Fruit fly (Drosophila melanogaster) whole organism, embryonic: Measurements from ENCODE around the gene Cp7Fa.

ENCODE experiments used
- ATbp ChIP-seq: fragments of 200-800 bp; sonication (Bioruptor generic); optimal IDR thresholded peaks from 2 replicates; lab custom pipeline; 2017; ENCODE audit warnings: missing biosample characterization, mild to moderate bottlenecking, missing genetic modification characterization, missing genetic modification reagents
- Abd-B ChIP-seq: fragments of 200-800 bp; sonication (Bioruptor generic); optimal IDR thresholded peaks from 2 replicates; lab custom pipeline; 2018; ENCODE audit warnings: missing biosample characterization, mild to moderate bottlenecking, missing genetic modification characterization, moderate library complexity
- Antp ChIP-seq: fragments of 200-800 bp; sonication (Bioruptor generic); optimal IDR thresholded peaks from 3 replicates; lab custom pipeline; 2016; ENCODE audit warnings: missing biosample characterization, missing genetic modification characterization
- B-H2 ChIP-seq: fragments of 200-800 bp; sonication (Bioruptor generic); optimal IDR thresholded peaks from 2 replicates; lab custom pipeline; 2018; ENCODE audit warnings: missing biosample characterization, mild to moderate bottlenecking, missing genetic modification characterization
- CG1024 ChIP-seq: fragments of 200-800 bp; sonication (Bioruptor generic); IDR thresholded peaks from 2 replicates; pipeline ENCODE4 v1.3.6; 2022; ENCODE audit warnings: missing biosample characterization, missing genetic modification characterization
- CG10321 ChIP-seq: fragments of 200-800 bp; sonication (Bioruptor generic); IDR thresholded peaks from 2 replicates; pipeline ENCODE4 v1.3.6; 2022; ENCODE audit warnings: missing biosample characterization, missing genetic modification characterization
- CG12071 ChIP-seq: fragments of 200-800 bp; sonication (Bioruptor generic); optimal IDR thresholded peaks from 3 replicates; lab custom pipeline; 2018; ENCODE audit warnings: missing biosample characterization, mild to moderate bottlenecking, missing genetic modification characterization
- CG1233 ChIP-seq: fragments of 200-800 bp; sonication (Bioruptor generic); optimal IDR thresholded peaks from 4 replicates; lab custom pipeline; 2018; ENCODE audit warnings: missing biosample characterization, mild to moderate bottlenecking, missing genetic modification characterization
- CG12942 ChIP-seq: fragments of 200-800 bp; sonication (Bioruptor generic); optimal IDR thresholded peaks from 3 replicates; lab custom pipeline; 2016; ENCODE audit warnings: missing biosample characterization, missing genetic modification characterization
- CG13287 ChIP-seq: fragments of 200-800 bp; sonication (Bioruptor generic); IDR thresholded peaks from 2 replicates; pipeline ENCODE4 v1.3.6; 2022; ENCODE audit warnings: missing biosample characterization, missing genetic modification characterization; ENCODE audit not compliant: partially characterized antibody
- CG13296 ChIP-seq: fragments of 200-800 bp; sonication (Bioruptor generic); optimal IDR thresholded peaks from 3 replicates; lab custom pipeline; 2018; ENCODE audit warnings: missing biosample characterization, mild to moderate bottlenecking, missing genetic modification characterization
- CG14710 ChIP-seq: fragments of 200-800 bp; sonication (Bioruptor generic); optimal IDR thresholded peaks from 3 replicates; lab custom pipeline; 2019; ENCODE audit warnings: missing biosample characterization, mild to moderate bottlenecking, missing genetic modification characterization, moderate library complexity
- CG17829 ChIP-seq: fragments of 200-800 bp; optimal IDR thresholded peaks from 2 replicates; lab custom pipeline; 2019; ENCODE audit warnings: missing biosample characterization, mild to moderate bottlenecking, missing genetic modification characterization, moderate library complexity
- CG2116 ChIP-seq: fragments of 200-800 bp; sonication (Bioruptor generic); optimal IDR thresholded peaks from 3 replicates; lab custom pipeline; 2018; ENCODE audit warnings: missing biosample characterization, mild to moderate bottlenecking, missing genetic modification characterization
- CG34376 ChIP-seq: fragments of 200-800 bp; sonication (Bioruptor generic); optimal IDR thresholded peaks from 2 replicates; lab custom pipeline; 2018; ENCODE audit warnings: missing biosample characterization, mild to moderate bottlenecking, missing genetic modification characterization
- CG4360 ChIP-seq: fragments of 200-800 bp; sonication (Bioruptor generic); IDR thresholded peaks from 2 replicates; pipeline ENCODE4 v1.3.6; 2022; ENCODE audit warnings: missing biosample characterization, missing genetic modification characterization
- CG4424 ChIP-seq: fragments of 200-800 bp; sonication (Bioruptor generic); optimal IDR thresholded peaks from 3 replicates; lab custom pipeline; 2016; ENCODE audit warnings: missing biosample characterization, missing genetic modification characterization
- CG8281 ChIP-seq: fragments of 200-800 bp; sonication (Bioruptor generic); optimal IDR thresholded peaks from 2 replicates; lab custom pipeline; 2018; ENCODE audit warnings: missing biosample characterization, mild to moderate bottlenecking, missing genetic modification characterization, moderate library complexity
- CG8359 ChIP-seq: fragments of 200-800 bp; sonication (Bioruptor generic); optimal IDR thresholded peaks from 2 replicates; lab custom pipeline; 2017; ENCODE audit warnings: missing biosample characterization, mild to moderate bottlenecking, missing genetic modification characterization, borderline replicate concordance
- CG9876 ChIP-seq: fragments of 200-800 bp; sonication (Bioruptor generic); optimal IDR thresholded peaks from 2 replicates; lab custom pipeline; 2016; ENCODE audit warnings: missing biosample characterization, missing genetic modification characterization
- Dbx ChIP-seq: fragments of 200-800 bp; sonication (Bioruptor generic); IDR thresholded peaks from 3 replicates; pipeline ENCODE4 v1.3.6; 2022; ENCODE audit warnings: missing biosample characterization, missing genetic modification characterization
- HHEX ChIP-seq: fragments of 200-800 bp; sonication (Bioruptor generic); optimal IDR thresholded peaks from 3 replicates; lab custom pipeline; 2017; ENCODE audit warnings: missing biosample characterization, mild to moderate bottlenecking, missing genetic modification characterization, missing genetic modification reagents
- Lhr ChIP-seq: fragments of 200-800 bp; sonication (Bioruptor generic); optimal IDR thresholded peaks from 3 replicates; lab custom pipeline; 2017; ENCODE audit warnings: mild to moderate bottlenecking, missing biosample characterization, missing genetic modification reagents, missing genetic modification characterization
- MESR4 ChIP-seq: fragments of 200-800 bp; sonication (Bioruptor generic); optimal IDR thresholded peaks from 2 replicates; lab custom pipeline; 2018; ENCODE audit warnings: missing biosample characterization, mild to moderate bottlenecking, missing genetic modification characterization, moderate library complexity
- NFAT ChIP-seq: fragments of 200-800 bp; sonication (Bioruptor generic); IDR thresholded peaks from 2 replicates; pipeline ENCODE4 v1.3.6; 2022; ENCODE audit warnings: missing biosample characterization, missing genetic modification characterization
- Opbp ChIP-seq: fragments of 200-800 bp; sonication (Bioruptor generic); IDR thresholded peaks from 3 replicates; pipeline ENCODE4 v1.3.6; 2022; ENCODE audit warnings: missing biosample characterization, missing genetic modification characterization; ENCODE audit not compliant: partially characterized antibody
- Ptx1 ChIP-seq: fragments of 200-800 bp; sonication (Bioruptor generic); IDR thresholded peaks from 2 replicates; pipeline ENCODE4 v1.3.6; 2022; ENCODE audit warnings: missing biosample characterization, missing genetic modification characterization
- Rx ChIP-seq: fragments of 200-800 bp; sonication (Bioruptor generic); IDR thresholded peaks from 2 replicates; pipeline ENCODE4 v1.3.6; 2022; ENCODE audit warnings: missing biosample characterization, missing genetic modification characterization
- Sry-δ ChIP-seq: fragments of 200-800 bp; sonication (Bioruptor generic); optimal IDR thresholded peaks from 2 replicates; lab custom pipeline; 2016; ENCODE audit warnings: missing biosample characterization, missing genetic modification characterization
- Trl ChIP-seq, 3 experiments: fragments of >200 bp in 2 of 3; fragments of 200-800 bp in 1 of 3; sonication (Bioruptor generic) in 1 of 3; optimal IDR thresholded peaks; 2 replicates in 1 of 3; 3 replicates in 2 of 3; lab custom pipeline; 2016 to 2017; ENCODE audit warnings: missing biosample characterization in 1 of 3, missing genetic modification characterization in 1 of 3
- YL-1 ChIP-seq: fragments of 200-800 bp; sonication (Bioruptor generic); optimal IDR thresholded peaks from 3 replicates; lab custom pipeline; 2017; ENCODE audit warnings: missing biosample characterization, mild to moderate bottlenecking, missing genetic modification characterization
- bigmax ChIP-seq: fragments of 200-800 bp; sonication (Bioruptor generic); optimal IDR thresholded peaks from 2 replicates; lab custom pipeline; 2018; ENCODE audit warnings: missing biosample characterization, mild to moderate bottlenecking, missing genetic modification characterization
- chm ChIP-seq: fragments of 200-800 bp; sonication (Bioruptor generic); IDR thresholded peaks from 2 replicates; pipeline ENCODE4 v1.3.6; 2022; ENCODE audit warnings: missing biosample characterization, missing genetic modification characterization
- dan ChIP-seq: fragments of 200-800 bp; sonication (Bioruptor generic); IDR thresholded peaks from 2 replicates; pipeline ENCODE4 v1.3.6; 2022; ENCODE audit warnings: missing biosample characterization, missing genetic modification characterization
- dpn ChIP-seq, 2 experiments: fragments of 200-800 bp; sonication (Bioruptor generic); optimal IDR thresholded peaks; 3 replicates each; lab custom pipeline; 2016; ENCODE audit warnings: missing biosample characterization in 2 of 2, missing genetic modification characterization in 2 of 2
- gro ChIP-seq: fragments of 200-800 bp; sonication (Bioruptor generic); optimal IDR thresholded peaks from 2 replicates; lab custom pipeline; 2016; ENCODE audit warnings: missing biosample characterization, missing genetic modification characterization
- gsb-n ChIP-seq: fragments of 200-800 bp; sonication (Bioruptor generic); optimal IDR thresholded peaks from 3 replicates; lab custom pipeline; 2018; ENCODE audit warnings: missing biosample characterization, mild to moderate bottlenecking, missing genetic modification characterization
- lov ChIP-seq, 2 experiments: fragments of 200-800 bp in 1 of 2; fragments of >200 bp in 1 of 2; sonication (Bioruptor generic) in 1 of 2; IDR thresholded peaks in 1 of 2; optimal IDR thresholded peaks in 1 of 2; 2 replicates in 1 of 2; 3 replicates in 1 of 2; pipeline versions ENCODE4 v1.3.6 to Lab custom; 2017 to 2022; ENCODE audit warnings: missing biosample characterization in 1 of 2, missing genetic modification characterization in 1 of 2
- luna ChIP-seq: fragments of 200-800 bp; sonication (Bioruptor generic); optimal IDR thresholded peaks from 2 replicates; lab custom pipeline; 2016; ENCODE audit warnings: missing biosample characterization, missing genetic modification characterization
- maf-S ChIP-seq: fragments of 200-800 bp; sonication (Bioruptor generic); optimal IDR thresholded peaks from 2 replicates; lab custom pipeline; 2016; ENCODE audit warnings: missing biosample characterization, missing genetic modification characterization
- sd ChIP-seq: fragments of 200-800 bp; sonication (Bioruptor generic); optimal IDR thresholded peaks from 3 replicates; lab custom pipeline; 2018; ENCODE audit warnings: missing biosample characterization, mild to moderate bottlenecking, missing genetic modification characterization, moderate library complexity
- seq ChIP-seq: fragments of 200-800 bp; sonication (Bioruptor generic); IDR thresholded peaks from 2 replicates; pipeline ENCODE4 v1.3.6; 2022; ENCODE audit warnings: missing biosample characterization, missing genetic modification characterization
- unc-4 ChIP-seq: fragments of 200-800 bp; sonication (Bioruptor generic); IDR thresholded peaks from 2 replicates; pipeline ENCODE4 v1.3.6; 2022; ENCODE audit warnings: missing biosample characterization, missing genetic modification characterization; ENCODE audit not compliant: partially characterized antibody
- vvl ChIP-seq: fragments of 200-800 bp; sonication (Bioruptor generic); IDR thresholded peaks from 2 replicates; pipeline ENCODE4 v1.3.6; 2022; ENCODE audit warnings: missing biosample characterization, missing genetic modification characterization
- z ChIP-seq: fragments of 200-800 bp; sonication (Bioruptor generic); IDR thresholded peaks from 3 replicates; pipeline ENCODE4 v1.3.6; 2022; ENCODE audit warnings: missing biosample characterization, missing genetic modification characterization
- zen2 ChIP-seq: fragments of 200-800 bp; sonication (Bioruptor generic); IDR thresholded peaks from 3 replicates; pipeline ENCODE4 v1.3.6; 2022; ENCODE audit warnings: missing biosample characterization, missing genetic modification characterization; ENCODE audit not compliant: partially characterized antibody

Cp7Fa gene

dm6 chrX:8517121-8518024, 46.7 kb downstream of the Cp7Fa start, which contains the start of gene Nrg (continued):
- TF ChIP-seq CG34376 (GFP tag; lab: Kevin White, UChicago) (peak; percentile 58), MESR4 (GFP tag; lab: Kevin White, UChicago) (peak; percentile 58), unc-4 (GFP tag; lab: Robert Waterston, UW) (peak; percentile 99), CG8281 (tag; lab: Kevin White, UChicago) (no peak), CG9876 (GFP tag; lab: Kevin White, UChicago) (peak; percentile 7), dpn (GFP tag; optimal IDR thresholded peaks at IDR 0.05; lab: Kevin White, UChicago) (peak in 1 of 2 experiments; percentile 14), dan (GFP tag; lab: Robert Waterston, UW) (no peak), Rx (GFP tag; lab: Robert Waterston, UW) (no peak), z (GFP tag; lab: Robert Waterston, UW) (peak; percentile 49; the same call in 1 of the 3 replicates), YL-1 (GFP tag; lab: Kevin White, UChicago) (peak; percentile 30), vvl (GFP tag; lab: Robert Waterston, UW) (peak; percentile 68; the same call in 1 of the 2 replicates), gsb-n (tag; lab: Kevin White, UChicago) (no peak), Abd-B (GFP tag; lab: Kevin White, UChicago) (peak; percentile 37), lov (optimal IDR thresholded peaks at IDR 0.05; lab: Kevin White, UChicago) (no peak), lov (GFP tag; IDR thresholded peaks at IDR 0.05; lab: Robert Waterston, UW) (no peak), Dbx (GFP tag; lab: Robert Waterston, UW) (peak; percentile 61; the same call in 1 of the 3 replicates), CG2116 (GFP tag; lab: Kevin White, UChicago) (peak; percentile 92), sd (tag; lab: Kevin White, UChicago) (peak; percentile 91), chm (peak; percentile 90), bigmax (GFP tag; lab: Kevin White, UChicago) (peak; percentile 35), CG4424 (peak; percentile 4), NFAT (GFP tag; lab: Robert Waterston, UW) (peak; percentile 58; the same call in 1 of the 2 replicates), CG12071 (GFP tag; lab: Kevin White, UChicago) (peak; percentile 39), Opbp (GFP tag; lab: Robert Waterston, UW) (peak; percentile 98), CG1024 (GFP tag; lab: Robert Waterston, UW) (peak; percentile 36; the same call in 1 of the 2 replicates), Trl (optimal IDR thresholded peaks at IDR 0.05; lab: Kevin White, UChicago) (no peak), Trl (GFP tag; optimal IDR thresholded peaks at IDR 0.05; lab: Kevin White, UChicago) (peak; percentile 37), CG12942 (peak; percentile 1), Antp (peak; percentile 39), ATbp (peak; percentile 10), B-H2 (GFP tag; lab: Kevin White, UChicago) (peak; percentile 37), CG10321 (GFP tag; lab: Robert Waterston, UW) (no peak), seq (0 out of 2 replicates have a peak, but pooled peaks have one; percentile 22), luna (GFP tag; lab: Kevin White, UChicago) (peak; percentile 14), CG13296 (peak; percentile 43), Ptx1 (no peak), Lhr (GFP tag; lab: Kevin White, UChicago) (peak; percentile 57), Sry-δ (GFP tag; lab: Kevin White, UChicago) (peak; percentile 93), zen2 (GFP tag; lab: Robert Waterston, UW) (peak; percentile 100), CG17829 (tag; lab: Kevin White, UChicago) (peak; percentile 56), CG4360 (GFP tag; lab: Robert Waterston, UW) (peak; percentile 27), maf-S (GFP tag; lab: Kevin White, UChicago) (peak; percentile 10), HHEX (GFP tag; lab: Kevin White, UChicago) (no peak), CG1233 (peak; percentile 21), CG13287 (peak; percentile 100), CG14710 (peak; percentile 81), gro (GFP tag; lab: Kevin White, UChicago) (peak; percentile 67), CG8359 (no peak)
